Fruit fly (Drosophila melanogaster) whole organism, embryonic: ENCODE data around the gene Gip.

Experiments
- Aef1 ChIP-seq: fragments of 200-800 bp; sonication (Bioruptor generic); IDR thresholded peaks from 3 replicates; pipeline ENCODE4 v1.3.6; 2022; ENCODE audit warnings: missing biosample characterization, missing genetic modification characterization
- Atf3 ChIP-seq: fragments of 200-800 bp; sonication (Bioruptor generic); optimal IDR thresholded peaks from 3 replicates; lab custom pipeline; 2016; ENCODE audit warnings: missing biosample characterization, missing genetic modification characterization
- Bdp1 ChIP-seq: fragments of 200-800 bp; sonication (Bioruptor generic); optimal IDR thresholded peaks from 3 replicates; lab custom pipeline; 2016; ENCODE audit warnings: missing biosample characterization, missing genetic modification characterization
- CG10147 ChIP-seq: fragments of 200-800 bp; sonication (Bioruptor generic); optimal IDR thresholded peaks from 2 replicates; lab custom pipeline; 2019; ENCODE audit warnings: missing biosample characterization, mild to moderate bottlenecking, missing genetic modification characterization, moderate library complexity
- CG11093 ChIP-seq: fragments of 200-800 bp; sonication (Bioruptor generic); IDR thresholded peaks from 3 replicates; pipeline ENCODE4 v1.3.6; 2022; ENCODE audit warnings: missing biosample characterization, missing genetic modification characterization
- CG11695 ChIP-seq: fragments of 200-800 bp; sonication (Bioruptor generic); IDR thresholded peaks from 3 replicates; pipeline ENCODE4 v1.3.6; 2022; ENCODE audit warnings: missing biosample characterization, missing genetic modification characterization
- CG13123 ChIP-seq: fragments of 200-800 bp; sonication (Bioruptor generic); optimal IDR thresholded peaks from 2 replicates; lab custom pipeline; 2016; ENCODE audit warnings: missing biosample characterization, missing genetic modification characterization
- CG15514 ChIP-seq: fragments of 200-800 bp; sonication (Bioruptor generic); optimal IDR thresholded peaks from 3 replicates; lab custom pipeline; 2017; ENCODE audit warnings: missing biosample characterization, missing genetic modification characterization, mild to moderate bottlenecking, moderate library complexity, missing genetic modification reagents
- CG16863 ChIP-seq: fragments of 200-800 bp; sonication (Bioruptor generic); optimal IDR thresholded peaks from 3 replicates; lab custom pipeline; 2016; ENCODE audit warnings: missing biosample characterization, missing genetic modification characterization
- CG18619 ChIP-seq: fragments of 200-800 bp; sonication (Bioruptor generic); optimal IDR thresholded peaks from 3 replicates; lab custom pipeline; 2017; ENCODE audit warnings: missing biosample characterization, mild to moderate bottlenecking, missing genetic modification characterization
- CG2199 ChIP-seq: fragments of 200-800 bp; sonication (Bioruptor generic); IDR thresholded peaks from 3 replicates; pipeline ENCODE4 v1.3.6; 2022; ENCODE audit warnings: missing biosample characterization, missing genetic modification characterization
- CG2712 ChIP-seq: fragments of 200-800 bp; optimal IDR thresholded peaks from 3 replicates; lab custom pipeline; 2019; ENCODE audit warnings: missing biosample characterization, mild to moderate bottlenecking, missing genetic modification characterization, moderate library complexity
- CG30403 ChIP-seq: fragments of 200-800 bp; sonication (Bioruptor generic); optimal IDR thresholded peaks from 3 replicates; lab custom pipeline; 2016; ENCODE audit warnings: missing biosample characterization, missing genetic modification characterization
- CG31365 ChIP-seq: fragments of 200-800 bp; sonication (Bioruptor generic); optimal IDR thresholded peaks from 2 replicates; lab custom pipeline; 2018; ENCODE audit warnings: missing biosample characterization, mild to moderate bottlenecking, missing genetic modification characterization
- CG3281 ChIP-seq: fragments of 200-800 bp; sonication (Bioruptor generic); optimal IDR thresholded peaks from 3 replicates; lab custom pipeline; 2017; ENCODE audit warnings: missing biosample characterization, mild to moderate bottlenecking, missing genetic modification characterization
- CG3838 ChIP-seq: fragments of 200-800 bp; sonication (Bioruptor generic); optimal IDR thresholded peaks from 3 replicates; lab custom pipeline; 2016; ENCODE audit warnings: missing biosample characterization, missing genetic modification characterization
- CG3995 ChIP-seq: fragments of 200-800 bp; sonication (Bioruptor generic); optimal IDR thresholded peaks from 3 replicates; lab custom pipeline; 2016; ENCODE audit warnings: missing biosample characterization, missing genetic modification characterization
- CG43689 ChIP-seq: fragments of 200-800 bp; sonication (Bioruptor generic); IDR thresholded peaks from 2 replicates; pipeline ENCODE4 v1.3.6; 2022; ENCODE audit warnings: missing biosample characterization, missing genetic modification characterization
- CG4707 ChIP-seq: fragments of 200-800 bp; sonication (Bioruptor generic); optimal IDR thresholded peaks from 2 replicates; lab custom pipeline; 2018; ENCODE audit warnings: missing biosample characterization, mild to moderate bottlenecking, missing genetic modification characterization, moderate library complexity
- CG5180 ChIP-seq: fragments of 200-800 bp; sonication (Bioruptor generic); optimal IDR thresholded peaks from 3 replicates; lab custom pipeline; 2017; ENCODE audit warnings: missing biosample characterization, missing genetic modification characterization, mild to moderate bottlenecking, moderate library complexity, missing genetic modification reagents
- CG5953 ChIP-seq: fragments of 200-800 bp; sonication (Bioruptor generic); IDR thresholded peaks from 2 replicates; pipeline ENCODE4 v1.3.6; 2022; ENCODE audit warnings: missing biosample characterization, missing genetic modification characterization
- CG7928 ChIP-seq: fragments of 200-800 bp; sonication (Bioruptor generic); optimal IDR thresholded peaks from 2 replicates; lab custom pipeline; 2017; ENCODE audit warnings: missing biosample characterization, mild to moderate bottlenecking, missing genetic modification characterization
- Deaf1 ChIP-seq: fragments of 200-800 bp; optimal IDR thresholded peaks from 3 replicates; lab custom pipeline; 2019; ENCODE audit warnings: missing biosample characterization, mild to moderate bottlenecking, missing genetic modification characterization, moderate library complexity
- Dip3 ChIP-seq: fragments of 200-800 bp; sonication (Bioruptor generic); optimal IDR thresholded peaks from 3 replicates; lab custom pipeline; 2016; ENCODE audit warnings: missing biosample characterization, missing genetic modification characterization
- Dll ChIP-seq: fragments of 200-800 bp; sonication (Bioruptor generic); IDR thresholded peaks from 4 replicates; pipeline ENCODE4 v1.3.6; 2022; ENCODE audit warnings: missing biosample characterization, missing genetic modification characterization; ENCODE audit not compliant: partially characterized antibody
- Ets97D ChIP-seq: fragments of 200-800 bp; sonication (Bioruptor generic); optimal IDR thresholded peaks from 3 replicates; lab custom pipeline; 2016; ENCODE audit warnings: missing biosample characterization, missing genetic modification characterization
- HmgZ ChIP-seq: fragments of 200-800 bp; sonication (Bioruptor generic); optimal IDR thresholded peaks from 2 replicates; lab custom pipeline; 2018; ENCODE audit warnings: missing biosample characterization, mild to moderate bottlenecking, missing genetic modification characterization
- Lpt ChIP-seq: fragments of >200 bp; optimal IDR thresholded peaks from 2 replicates; lab custom pipeline; 2018; ENCODE audit warnings: missing biosample characterization, missing genetic modification characterization
- MBD-R2 ChIP-seq: fragments of 200-800 bp; sonication (Bioruptor generic); IDR thresholded peaks from 2 replicates; pipeline ENCODE4 v1.3.6; 2022; ENCODE audit warnings: missing biosample characterization, missing genetic modification characterization
- Mad ChIP-seq: fragments of 200-800 bp; sonication (Bioruptor generic); optimal IDR thresholded peaks from 2 replicates; lab custom pipeline; 2016; ENCODE audit warnings: missing biosample characterization, missing genetic modification characterization
- Nf-YA ChIP-seq: fragments of 200-800 bp; sonication (Bioruptor generic); IDR thresholded peaks from 2 replicates; pipeline ENCODE4 v1.3.6; 2022; ENCODE audit warnings: missing biosample characterization, missing genetic modification characterization
- Oli ChIP-seq: fragments of 200-800 bp; sonication (Bioruptor generic); optimal IDR thresholded peaks from 2 replicates; lab custom pipeline; 2018; ENCODE audit warnings: missing biosample characterization, mild to moderate bottlenecking, missing genetic modification characterization, moderate library complexity
- Sin3A ChIP-seq: fragments of >200 bp; optimal IDR thresholded peaks from 2 replicates; lab custom pipeline; 2018
- Sry-δ ChIP-seq: fragments of 200-800 bp; sonication (Bioruptor generic); optimal IDR thresholded peaks from 2 replicates; lab custom pipeline; 2016; ENCODE audit warnings: missing biosample characterization, missing genetic modification characterization
- TFAM ChIP-seq: fragments of 200-800 bp; sonication (Bioruptor generic); optimal IDR thresholded peaks from 2 replicates; lab custom pipeline; 2017; ENCODE audit warnings: missing biosample characterization, missing genetic modification characterization, inconsistent platforms
- Xrp1 ChIP-seq: fragments of 200-800 bp; sonication (Bioruptor generic); IDR thresholded peaks from 2 replicates; pipeline ENCODE4 v1.3.6; 2022; ENCODE audit warnings: missing biosample characterization, missing genetic modification characterization
- bab2 ChIP-seq: fragments of 200-800 bp; sonication (Bioruptor generic); optimal IDR thresholded peaks from 2 replicates; lab custom pipeline; 2016; ENCODE audit warnings: missing biosample characterization, missing genetic modification characterization
- bbx ChIP-seq: fragments of 200-800 bp; sonication (Bioruptor generic); IDR thresholded peaks from 2 replicates; pipeline ENCODE4 v1.3.6; 2022; ENCODE audit warnings: missing biosample characterization, missing genetic modification characterization; ENCODE audit not compliant: partially characterized antibody
- chn ChIP-seq: fragments of 200-800 bp; sonication (Bioruptor generic); optimal IDR thresholded peaks from 2 replicates; lab custom pipeline; 2016; ENCODE audit warnings: missing biosample characterization, missing genetic modification characterization
- da ChIP-seq: fragments of 200-800 bp; sonication (Bioruptor generic); optimal IDR thresholded peaks from 2 replicates; lab custom pipeline; 2016; ENCODE audit warnings: missing biosample characterization, missing genetic modification characterization
- eve ChIP-seq, 2 experiments: fragments of >200 bp; optimal IDR thresholded peaks; 2 replicates each; lab custom pipeline; 2017; ENCODE audit warnings: missing biosample characterization in 2 of 2, missing genetic modification characterization in 2 of 2
- fd102C ChIP-seq: fragments of 200-800 bp; sonication (Bioruptor generic); optimal IDR thresholded peaks from 2 replicates; lab custom pipeline; 2018; ENCODE audit warnings: missing biosample characterization, mild to moderate bottlenecking, missing genetic modification characterization, moderate library complexity
- fd96Cb ChIP-seq: fragments of 200-800 bp; sonication (Bioruptor generic); optimal IDR thresholded peaks from 2 replicates; lab custom pipeline; 2018; ENCODE audit warnings: missing biosample characterization, mild to moderate bottlenecking, missing genetic modification characterization, moderate library complexity
- jigr1 ChIP-seq: fragments of 200-800 bp; sonication (Bioruptor generic); IDR thresholded peaks from 3 replicates; pipeline ENCODE4 v1.3.6; 2022; ENCODE audit warnings: missing biosample characterization, missing genetic modification characterization
- pho ChIP-seq: fragments of 200-800 bp; sonication (Bioruptor generic); optimal IDR thresholded peaks from 2 replicates; lab custom pipeline; 2016; ENCODE audit warnings: missing biosample characterization, missing genetic modification characterization
- sima ChIP-seq: fragments of 200-800 bp; sonication (Bioruptor generic); optimal IDR thresholded peaks from 2 replicates; lab custom pipeline; 2016; ENCODE audit warnings: missing biosample characterization, missing genetic modification characterization
- slbo ChIP-seq: fragments of 200-800 bp; sonication (Bioruptor generic); IDR thresholded peaks from 2 replicates; pipeline ENCODE4 v1.3.6; 2022; ENCODE audit warnings: missing biosample characterization, missing genetic modification characterization
- so ChIP-seq: fragments of 200-800 bp; sonication (Bioruptor generic); IDR thresholded peaks from 3 replicates; pipeline ENCODE4 v1.3.6; 2022; ENCODE audit warnings: missing biosample characterization, missing genetic modification characterization
- sug ChIP-seq: fragments of 200-800 bp; optimal IDR thresholded peaks from 2 replicates; lab custom pipeline; 2019; ENCODE audit warnings: missing biosample characterization, mild to moderate bottlenecking, missing genetic modification characterization, moderate library complexity
- twi ChIP-seq: fragments of 200-800 bp; optimal IDR thresholded peaks from 2 replicates; lab custom pipeline; 2019; ENCODE audit warnings: missing biosample characterization, mild to moderate bottlenecking, missing genetic modification characterization, moderate library complexity
- unpg ChIP-seq: fragments of 200-800 bp; sonication (Bioruptor generic); optimal IDR thresholded peaks from 3 replicates; lab custom pipeline; 2018; ENCODE audit warnings: missing biosample characterization, mild to moderate bottlenecking, missing genetic modification characterization, moderate library complexity

The Gip gene

DNA sequence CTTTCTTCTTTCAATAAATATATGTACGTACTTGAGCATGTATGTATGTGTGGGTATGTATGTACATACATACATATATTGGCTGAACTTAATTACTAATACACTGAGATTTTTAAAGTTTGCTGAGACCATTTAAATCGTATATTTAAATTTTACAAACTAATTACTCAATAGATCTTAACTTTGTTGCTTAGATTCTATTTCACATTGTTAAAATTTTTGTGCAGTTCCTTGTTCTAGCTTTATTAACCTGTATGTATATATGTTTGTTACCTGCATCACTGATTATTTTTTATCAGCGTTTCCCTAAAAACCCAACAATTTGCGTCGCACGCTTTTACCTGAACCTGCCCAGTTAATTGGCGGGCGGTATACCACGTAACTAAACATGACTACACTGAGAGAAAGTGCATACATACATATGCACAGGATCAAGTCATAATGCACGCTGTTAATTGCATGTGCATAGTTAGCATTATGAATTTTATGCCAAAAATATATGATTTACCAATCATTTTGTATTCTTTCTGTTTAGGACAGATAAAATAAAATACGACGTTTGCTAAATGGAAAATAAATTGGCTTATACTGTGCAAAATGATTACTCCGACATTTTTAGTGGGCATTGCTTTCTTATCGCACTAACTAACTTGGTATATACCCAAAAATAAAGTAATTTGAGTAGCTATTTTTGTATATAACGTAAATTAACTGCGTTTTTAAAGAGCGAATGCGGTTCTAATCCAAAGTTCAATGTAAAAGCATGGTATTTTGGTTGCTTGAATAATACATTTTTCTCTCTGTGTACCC, 33.1 kb upstream of the Gip start (continued):
- TF ChIP-seq CG11093 (GFP tag; lab: Robert Waterston, UW) (no peak), Nf-YA (GFP tag; lab: Robert Waterston, UW) (no peak), CG13123 (GFP tag; lab: Kevin White, UChicago) (no peak), HmgZ (tag; lab: Kevin White, UChicago) (no peak), CG30403 (peak; percentile 64), CG15514 (GFP tag; lab: Kevin White, UChicago) (peak; percentile 3), CG2199 (GFP tag; lab: Robert Waterston, UW) (no peak), CG18619 (GFP tag; lab: Kevin White, UChicago) (no peak), CG31365 (tag; lab: Kevin White, UChicago) (no peak), eve (GFP tag; optimal IDR thresholded peaks at IDR 0.05; lab: Kevin White, UChicago) (no peak), Atf3 (GFP tag; lab: Kevin White, UChicago) (no peak), CG3838 (GFP tag; lab: Kevin White, UChicago) (no peak), chn (GFP tag; lab: Kevin White, UChicago) (no peak), da (GFP tag; lab: Kevin White, UChicago) (no peak), sima (no peak), MBD-R2 (no peak), bbx (GFP tag; lab: Robert Waterston, UW) (no peak), Aef1 (no peak), CG16863 (GFP tag; lab: Kevin White, UChicago) (peak; percentile 5), Dip3 (GFP tag; lab: Kevin White, UChicago) (no peak), CG5953 (no peak), Sin3A (no peak), CG4707 (GFP tag; lab: Kevin White, UChicago) (no peak), bab2 (GFP tag; lab: Kevin White, UChicago) (peak; percentile 8), CG2712 (tag; lab: Kevin White, UChicago) (peak; percentile 3), CG3995 (GFP tag; lab: Kevin White, UChicago) (no peak), jigr1 (0 out of 3 replicates have a peak, but pooled peaks have one; percentile 27), CG10147 (GFP tag; lab: Kevin White, UChicago) (no peak), CG7928 (GFP tag; lab: Kevin White, UChicago) (no peak), Oli (tag; lab: Kevin White, UChicago) (peak; percentile 53), CG5180 (GFP tag; lab: Kevin White, UChicago) (no peak), fd102C (GFP tag; lab: Kevin White, UChicago) (no peak), CG3281 (GFP tag; lab: Kevin White, UChicago) (peak; percentile 13), Deaf1 (tag; lab: Kevin White, UChicago) (no peak), CG43689 (GFP tag; lab: Robert Waterston, UW) (no peak), Dll (GFP tag; lab: Robert Waterston, UW) (no peak), pho (no peak), unpg (no peak), Lpt (GFP tag; lab: Kevin White, UChicago) (no peak), Sry-δ (GFP tag; lab: Kevin White, UChicago) (no peak), slbo (GFP tag; lab: Robert Waterston, UW) (peak; percentile 16; the same call in 1 of the 2 replicates), fd96Cb (peak; percentile 40), Xrp1 (GFP tag; lab: Robert Waterston, UW) (no peak), CG11695 (GFP tag; lab: Robert Waterston, UW) (no peak), sug (no peak), so (GFP tag; lab: Robert Waterston, UW) (no peak), Mad (GFP tag; lab: Kevin White, UChicago) (peak; percentile 6), Ets97D (no peak), twi (no peak), TFAM (no peak), Bdp1 (GFP tag; lab: Kevin White, UChicago) (no peak)
